Worm (Caenorhabditis elegans) whole organism, mixed stage, embryonic: Measurements from ENCODE around the gene Y57G11C.36.

ENCODE experiments used
- M03D4.4 ChIP-seq: sonication (generic microtip); optimal IDR thresholded peaks from 2 replicates; lab custom pipeline; 2017; ENCODE audit warnings: mild to moderate bottlenecking, missing genetic modification characterization, missing compliant biosample characterization
- bed-3 ChIP-seq: fragments of 200-800 bp; sonication (Bioruptor generic); optimal IDR thresholded peaks from 3 replicates; lab custom pipeline; 2018; ENCODE audit warnings: mild to moderate bottlenecking, missing genetic modification characterization, moderate library complexity, missing compliant biosample characterization
- blmp-1 ChIP-seq: fragments of 150-350 bp; optimal IDR thresholded peaks from 2 replicates; lab custom pipeline; 2014; ENCODE audit warnings: missing biosample characterization, missing genetic modification characterization
- ceh-39 ChIP-seq: fragments of 150-350 bp; optimal IDR thresholded peaks from 2 replicates; lab custom pipeline; 2014; ENCODE audit warnings: missing biosample characterization, missing genetic modification characterization
- ceh-83 ChIP-seq: fragments of 200-800 bp; sonication (Bioruptor generic); optimal IDR thresholded peaks from 2 replicates; lab custom pipeline; 2018; ENCODE audit warnings: mild to moderate bottlenecking, missing genetic modification characterization, missing compliant biosample characterization
- ces-1 ChIP-seq: fragments of 150-350 bp; optimal IDR thresholded peaks from 2 replicates; lab custom pipeline; 2014; ENCODE audit warnings: missing biosample characterization, missing genetic modification reagents, missing genetic modification characterization
- cnd-1 ChIP-seq: fragments of 200-800 bp; sonication (Bioruptor generic); optimal IDR thresholded peaks from 2 replicates; lab custom pipeline; 2018; ENCODE audit warnings: mild to moderate bottlenecking, missing genetic modification characterization, missing compliant biosample characterization
- drap-1 ChIP-seq: fragments of 200-800 bp; sonication (Bioruptor generic); optimal IDR thresholded peaks from 3 replicates; lab custom pipeline; 2018; ENCODE audit warnings: mild to moderate bottlenecking, missing genetic modification characterization, missing compliant biosample characterization
- elt-1 ChIP-seq: sonication (generic microtip); optimal IDR thresholded peaks from 2 replicates; lab custom pipeline; 2017; ENCODE audit warnings: missing genetic modification characterization, mild to moderate bottlenecking, missing compliant biosample characterization, antibody characterized with exemption, moderate library complexity, borderline replicate concordance; ENCODE audit not compliant: insufficient read depth
- elt-3 ChIP-seq: fragments of 150-350 bp; optimal IDR thresholded peaks from 2 replicates; lab custom pipeline; 2014; ENCODE audit warnings: missing biosample characterization, missing genetic modification characterization
- flh-1 ChIP-seq: fragments of 200-800 bp; sonication (Bioruptor generic); optimal IDR thresholded peaks from 2 replicates; lab custom pipeline; 2018; ENCODE audit warnings: mild to moderate bottlenecking, missing genetic modification characterization, moderate library complexity, missing compliant biosample characterization
- ham-2 ChIP-seq: fragments of 200-800 bp; sonication (Bioruptor generic); optimal IDR thresholded peaks from 2 replicates; lab custom pipeline; 2018; ENCODE audit warnings: mild to moderate bottlenecking, missing genetic modification characterization, missing compliant biosample characterization
- lin-13 ChIP-seq: fragments of 150-350 bp; optimal IDR thresholded peaks from 2 replicates; lab custom pipeline; 2014; ENCODE audit warnings: missing biosample characterization, missing genetic modification characterization
- lin-32 ChIP-seq: fragments of 200-800 bp; sonication (Bioruptor generic); optimal IDR thresholded peaks from 2 replicates; lab custom pipeline; 2018; ENCODE audit warnings: mild to moderate bottlenecking, missing genetic modification characterization, missing compliant biosample characterization
- lsy-2 ChIP-seq: fragments of 150-350 bp; optimal IDR thresholded peaks from 2 replicates; lab custom pipeline; 2014; ENCODE audit warnings: missing biosample characterization, missing genetic modification characterization
- mab-5 ChIP-seq: fragments of 150-350 bp; optimal IDR thresholded peaks from 2 replicates; lab custom pipeline; 2014; ENCODE audit warnings: missing biosample characterization, missing genetic modification characterization
- mls-2 ChIP-seq: sonication (generic microtip); optimal IDR thresholded peaks from 2 replicates; lab custom pipeline; 2016; ENCODE audit warnings: mild to moderate bottlenecking, missing genetic modification characterization, moderate library complexity, missing compliant biosample characterization
- nhr-12 ChIP-seq: fragments of 150-350 bp; optimal IDR thresholded peaks from 2 replicates; lab custom pipeline; 2014; ENCODE audit warnings: missing biosample characterization, missing genetic modification characterization
- nhr-2 ChIP-seq: fragments of 150-350 bp; optimal IDR thresholded peaks from 2 replicates; lab custom pipeline; 2014; ENCODE audit warnings: missing biosample characterization, missing genetic modification characterization
- nhr-237 ChIP-seq: fragments of 150-350 bp; optimal IDR thresholded peaks from 2 replicates; lab custom pipeline; 2014; ENCODE audit warnings: missing biosample characterization, missing genetic modification characterization
- nhr-28 ChIP-seq: fragments of 150-350 bp; optimal IDR thresholded peaks from 2 replicates; lab custom pipeline; 2014; ENCODE audit warnings: missing biosample characterization, missing genetic modification characterization
- nhr-76 ChIP-seq: sonication (generic microtip); optimal IDR thresholded peaks from 2 replicates; lab custom pipeline; 2017; ENCODE audit warnings: missing biosample characterization, missing genetic modification characterization
- pha-4 ChIP-seq: fragments of 150-350 bp; optimal IDR thresholded peaks from 2 replicates; lab custom pipeline; 2018; ENCODE audit warnings: missing biosample characterization, missing genetic modification reagents, missing genetic modification characterization
- sem-2 ChIP-seq: fragments of 200-800 bp; sonication (Bioruptor generic); optimal IDR thresholded peaks from 2 replicates; lab custom pipeline; 2018; ENCODE audit warnings: mild to moderate bottlenecking, missing genetic modification characterization, missing compliant biosample characterization
- snpc-4 ChIP-seq: fragments of 150-350 bp; optimal IDR thresholded peaks from 2 replicates; lab custom pipeline; 2014; ENCODE audit warnings: missing biosample characterization, missing genetic modification characterization
- sptf-1 ChIP-seq: sonication (generic microtip); optimal IDR thresholded peaks from 2 replicates; lab custom pipeline; 2017; ENCODE audit warnings: mild to moderate bottlenecking, missing genetic modification characterization, moderate library complexity, missing compliant biosample characterization
- unc-39 ChIP-seq: fragments of 150-350 bp; optimal IDR thresholded peaks from 2 replicates; lab custom pipeline; 2014; ENCODE audit warnings: missing biosample characterization, missing genetic modification characterization
- unc-62 ChIP-seq: fragments of 150-350 bp; optimal IDR thresholded peaks from 2 replicates; lab custom pipeline; 2014; ENCODE audit warnings: missing biosample characterization, missing genetic modification reagents, missing genetic modification characterization
- zip-8 ChIP-seq: fragments of 150-350 bp; optimal IDR thresholded peaks from 2 replicates; lab custom pipeline; 2014; ENCODE audit warnings: missing biosample characterization, missing genetic modification characterization
- ztf-11 ChIP-seq: fragments of 150-350 bp; optimal IDR thresholded peaks from 2 replicates; lab custom pipeline; 2014; ENCODE audit warnings: missing biosample characterization, missing genetic modification characterization

The Y57G11C.36 gene

DNA sequence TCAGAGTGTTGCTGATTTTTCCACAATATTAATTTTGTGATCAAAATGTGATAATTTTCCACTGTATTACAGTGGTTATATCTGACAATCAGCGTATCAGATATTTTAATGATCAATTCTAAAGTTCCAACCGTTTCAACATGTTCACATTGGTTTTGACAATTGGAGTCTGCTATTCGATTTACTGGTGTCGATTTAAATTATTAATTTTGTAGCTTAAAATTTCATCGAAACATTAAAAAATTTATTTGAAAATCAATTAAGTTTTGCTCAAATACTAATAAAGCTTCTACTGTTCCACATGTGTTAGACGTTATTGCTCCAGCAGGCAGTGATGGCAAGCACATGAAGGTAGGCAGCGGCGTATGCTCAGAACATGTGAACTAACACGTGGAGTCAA, 15.8 kb downstream of the Y57G11C.36 start:
- TF ChIP-seq ceh-83 (GFP tag; lab: Kevin White, UChicago) (no peak), snpc-4 (no peak)

DNA sequence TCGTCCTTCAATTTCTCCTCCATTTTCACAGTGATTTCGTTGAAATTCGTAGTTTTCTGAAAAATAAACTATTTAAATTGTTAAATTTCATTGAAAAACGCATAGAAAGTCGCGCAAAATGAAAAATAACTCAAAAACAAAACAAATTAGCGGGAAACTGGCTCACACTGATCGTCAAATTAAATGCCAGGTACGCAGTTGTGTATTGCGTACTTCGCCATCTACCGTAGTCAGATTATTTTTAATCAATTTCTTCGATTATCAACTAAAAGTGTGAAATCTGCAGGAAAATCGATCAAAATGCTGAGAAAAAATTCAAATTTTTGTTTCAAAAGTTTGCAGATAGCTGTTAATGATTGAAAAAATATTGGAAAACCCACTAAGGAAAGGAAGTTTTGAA, 18.7 kb downstream of the Y57G11C.36 start, which contains the start of gene Y57G11C.499:
TSS of gene Y57G11C.499 (minus strand) at position 23 of the 400 bp plus-strand sequence.
- TF ChIP-seq nhr-76 (tag; lab: Kevin White, UChicago) (no peak), cnd-1 (tag; lab: Kevin White, UChicago) (no peak), blmp-1 (tag; lab: Kevin White, UChicago) (no peak), sptf-1 (no peak)
- TF ChIP-seq, all 35 proteins: peak for 0

DNA sequence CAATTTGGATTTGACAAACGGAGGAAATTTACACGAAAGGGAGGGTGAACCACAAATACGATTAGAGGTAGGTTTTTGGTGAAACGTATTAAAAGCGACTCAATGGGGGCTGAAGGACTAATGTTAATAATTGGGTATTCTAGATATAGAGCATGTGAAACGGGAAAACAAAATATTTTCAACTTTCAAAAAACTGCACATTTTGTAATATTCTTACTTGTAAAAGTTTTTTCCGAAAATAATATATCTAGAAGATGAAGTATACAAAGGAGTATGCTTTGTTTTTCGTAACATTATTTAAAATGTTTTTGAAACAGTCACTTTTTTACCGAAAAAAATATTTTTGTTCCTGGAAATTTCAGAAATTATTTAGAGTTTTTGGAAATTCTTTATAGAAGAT, 31.7 kb downstream of the Y57G11C.36 start:
- no peak for TF ChIP-seq drap-1 (GFP tag; lab: Kevin White, UChicago)
- TF ChIP-seq nhr-76 (tag; lab: Kevin White, UChicago) = no peak
- TF ChIP-seq ztf-11 = no peak
- no peak for TF ChIP-seq nhr-12 (tag; lab: Kevin White, UChicago)
- no peak for TF ChIP-seq unc-62 (GFP tag; lab: Kevin White, UChicago)

DNA sequence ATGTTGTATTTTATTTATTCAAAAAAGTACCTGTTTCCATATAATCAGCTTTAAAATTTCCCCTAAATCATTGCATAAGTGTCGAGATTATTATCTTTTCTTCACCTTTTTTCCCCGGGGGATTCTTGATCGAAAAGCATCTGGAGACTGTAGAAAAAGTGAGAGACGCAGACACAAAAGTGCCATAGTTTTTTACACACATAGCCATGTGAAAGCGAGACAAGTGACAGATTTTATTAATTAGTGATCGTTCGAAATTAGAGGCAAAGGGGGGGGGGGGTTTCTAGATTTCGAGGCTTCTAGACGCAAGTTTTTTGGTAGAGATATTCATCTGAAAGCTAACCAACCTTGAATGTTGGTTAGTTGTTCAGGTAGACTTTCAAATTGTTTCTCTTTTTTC, 44.3 kb downstream of the Y57G11C.36 start:
- no peak for TF ChIP-seq ham-2
- TF ChIP-seq bed-3 (GFP tag; lab: Kevin White, UChicago) = no peak
- TF ChIP-seq nhr-12 (tag; lab: Kevin White, UChicago) = no peak
- TF ChIP-seq elt-1 (tag; lab: Kevin White, UChicago) = no peak
- no peak for TF ChIP-seq cnd-1 (tag; lab: Kevin White, UChicago)
- TF ChIP-seq lsy-2 (tag; lab: Kevin White, UChicago) = no peak
- TF ChIP-seq flh-1 = no peak
- TF ChIP-seq nhr-76 (tag; lab: Kevin White, UChicago) = no peak
- no peak for TF ChIP-seq mls-2 (tag; lab: Kevin White, UChicago)
- no peak for TF ChIP-seq nhr-2 (tag; lab: Kevin White, UChicago)
- TF ChIP-seq nhr-237 (tag; lab: Kevin White, UChicago) = no peak
- no peak for TF ChIP-seq snpc-4
- TF ChIP-seq mab-5 (tag; lab: Kevin White, UChicago) = no peak
- no peak for TF ChIP-seq ceh-39 (tag; lab: Kevin White, UChicago)
- no peak for TF ChIP-seq unc-62 (GFP tag; lab: Kevin White, UChicago)
- no peak for TF ChIP-seq zip-8 (tag; lab: Kevin White, UChicago)
- TF ChIP-seq unc-39 = no peak

DNA sequence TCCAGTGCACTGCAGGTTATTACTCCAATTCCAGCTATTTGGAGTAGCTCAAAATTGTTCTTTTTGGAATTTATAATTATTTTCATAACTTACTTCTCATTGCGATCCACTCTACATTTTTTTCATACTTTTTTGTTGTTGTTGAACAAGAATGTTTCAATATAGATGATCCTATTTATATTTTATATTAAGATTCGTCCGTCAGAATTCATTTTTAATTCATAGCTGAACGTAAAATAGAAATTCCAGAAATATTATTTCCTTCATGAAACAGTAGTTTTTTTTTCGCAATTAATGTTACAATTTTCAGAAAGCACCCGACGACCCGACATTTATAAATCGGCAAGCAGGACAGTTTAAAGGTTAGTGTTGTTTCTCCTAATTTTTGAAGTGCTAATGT, 45.4 kb downstream of the Y57G11C.36 start, which contains the start of gene Y57G11C.42:
TSS of gene Y57G11C.42 (plus strand) at position 301 of the 400 bp plus-strand sequence.
- TF ChIP-seq ceh-39 (tag; lab: Kevin White, UChicago) (no peak), sem-2 (GFP tag; lab: Kevin White, UChicago) (no peak), mab-5 (tag; lab: Kevin White, UChicago) (no peak), snpc-4 (no peak), elt-3 (no peak), pha-4 (tag; lab: Kevin White, UChicago) (no peak), lin-32 (no peak), nhr-28 (tag; lab: Kevin White, UChicago) (no peak), unc-39 (no peak), ces-1 (GFP tag; lab: Kevin White, UChicago) (no peak), zip-8 (tag; lab: Kevin White, UChicago) (no peak), drap-1 (GFP tag; lab: Kevin White, UChicago) (no peak), mls-2 (tag; lab: Kevin White, UChicago) (no peak), lin-13 (tag; lab: Kevin White, UChicago) (no peak), M03D4.4 (tag; lab: Kevin White, UChicago) (no peak), lsy-2 (tag; lab: Kevin White, UChicago) (no peak), flh-1 (no peak)
